Worm (Caenorhabditis elegans) whole organism, mixed stage, embryonic: ENCODE data around the gene K03B4.1.

Experiments
- M03D4.4 ChIP-seq: sonication (generic microtip); optimal IDR thresholded peaks from 2 replicates; lab custom pipeline; 2017; ENCODE audit warnings: mild to moderate bottlenecking, missing genetic modification characterization, missing compliant biosample characterization
- bed-3 ChIP-seq: fragments of 200-800 bp; sonication (Bioruptor generic); optimal IDR thresholded peaks from 3 replicates; lab custom pipeline; 2018; ENCODE audit warnings: mild to moderate bottlenecking, missing genetic modification characterization, moderate library complexity, missing compliant biosample characterization
- blmp-1 ChIP-seq: fragments of 150-350 bp; optimal IDR thresholded peaks from 2 replicates; lab custom pipeline; 2014; ENCODE audit warnings: missing biosample characterization, missing genetic modification characterization
- ceh-39 ChIP-seq: fragments of 150-350 bp; optimal IDR thresholded peaks from 2 replicates; lab custom pipeline; 2014; ENCODE audit warnings: missing biosample characterization, missing genetic modification characterization
- ceh-43 ChIP-seq: fragments of 200-800 bp; sonication (Bioruptor generic); optimal IDR thresholded peaks from 2 replicates; lab custom pipeline; 2018; ENCODE audit warnings: mild to moderate bottlenecking, missing genetic modification characterization, moderate library complexity, missing compliant biosample characterization
- ceh-83 ChIP-seq: fragments of 200-800 bp; sonication (Bioruptor generic); optimal IDR thresholded peaks from 2 replicates; lab custom pipeline; 2018; ENCODE audit warnings: mild to moderate bottlenecking, missing genetic modification characterization, missing compliant biosample characterization
- drap-1 ChIP-seq: fragments of 200-800 bp; sonication (Bioruptor generic); optimal IDR thresholded peaks from 3 replicates; lab custom pipeline; 2018; ENCODE audit warnings: mild to moderate bottlenecking, missing genetic modification characterization, missing compliant biosample characterization
- elt-1 ChIP-seq: sonication (generic microtip); optimal IDR thresholded peaks from 2 replicates; lab custom pipeline; 2017; ENCODE audit warnings: missing genetic modification characterization, mild to moderate bottlenecking, missing compliant biosample characterization, antibody characterized with exemption, moderate library complexity, borderline replicate concordance; ENCODE audit not compliant: insufficient read depth
- elt-3 ChIP-seq: fragments of 150-350 bp; optimal IDR thresholded peaks from 2 replicates; lab custom pipeline; 2014; ENCODE audit warnings: missing biosample characterization, missing genetic modification characterization
- flh-1 ChIP-seq: fragments of 200-800 bp; sonication (Bioruptor generic); optimal IDR thresholded peaks from 2 replicates; lab custom pipeline; 2018; ENCODE audit warnings: mild to moderate bottlenecking, missing genetic modification characterization, moderate library complexity, missing compliant biosample characterization
- ham-2 ChIP-seq: fragments of 200-800 bp; sonication (Bioruptor generic); optimal IDR thresholded peaks from 2 replicates; lab custom pipeline; 2018; ENCODE audit warnings: mild to moderate bottlenecking, missing genetic modification characterization, missing compliant biosample characterization
- hlh-1 ChIP-seq: fragments of 150-350 bp; optimal IDR thresholded peaks from 2 replicates; lab custom pipeline; 2014; ENCODE audit warnings: missing biosample characterization, missing genetic modification reagents, missing genetic modification characterization
- lin-32 ChIP-seq: fragments of 200-800 bp; sonication (Bioruptor generic); optimal IDR thresholded peaks from 2 replicates; lab custom pipeline; 2018; ENCODE audit warnings: mild to moderate bottlenecking, missing genetic modification characterization, missing compliant biosample characterization
- lsy-2 ChIP-seq: fragments of 150-350 bp; optimal IDR thresholded peaks from 2 replicates; lab custom pipeline; 2014; ENCODE audit warnings: missing biosample characterization, missing genetic modification characterization
- mab-5 ChIP-seq: fragments of 150-350 bp; optimal IDR thresholded peaks from 2 replicates; lab custom pipeline; 2014; ENCODE audit warnings: missing biosample characterization, missing genetic modification characterization
- mep-1 ChIP-seq: fragments of 150-350 bp; optimal IDR thresholded peaks from 2 replicates; lab custom pipeline; 2017; ENCODE audit warnings: missing biosample characterization, missing genetic modification reagents, missing genetic modification characterization, inconsistent platforms
- nhr-2 ChIP-seq: fragments of 150-350 bp; optimal IDR thresholded peaks from 2 replicates; lab custom pipeline; 2014; ENCODE audit warnings: missing biosample characterization, missing genetic modification characterization
- nhr-237 ChIP-seq: fragments of 150-350 bp; optimal IDR thresholded peaks from 2 replicates; lab custom pipeline; 2014; ENCODE audit warnings: missing biosample characterization, missing genetic modification characterization
- nhr-28 ChIP-seq: fragments of 150-350 bp; optimal IDR thresholded peaks from 2 replicates; lab custom pipeline; 2014; ENCODE audit warnings: missing biosample characterization, missing genetic modification characterization
- nhr-76 ChIP-seq: sonication (generic microtip); optimal IDR thresholded peaks from 2 replicates; lab custom pipeline; 2017; ENCODE audit warnings: missing biosample characterization, missing genetic modification characterization
- pha-4 ChIP-seq: fragments of 150-350 bp; optimal IDR thresholded peaks from 2 replicates; lab custom pipeline; 2018; ENCODE audit warnings: missing biosample characterization, missing genetic modification reagents, missing genetic modification characterization
- sem-2 ChIP-seq: fragments of 200-800 bp; sonication (Bioruptor generic); optimal IDR thresholded peaks from 2 replicates; lab custom pipeline; 2018; ENCODE audit warnings: mild to moderate bottlenecking, missing genetic modification characterization, missing compliant biosample characterization
- snpc-4 ChIP-seq: fragments of 150-350 bp; optimal IDR thresholded peaks from 2 replicates; lab custom pipeline; 2014; ENCODE audit warnings: missing biosample characterization, missing genetic modification characterization
- sptf-1 ChIP-seq: sonication (generic microtip); optimal IDR thresholded peaks from 2 replicates; lab custom pipeline; 2017; ENCODE audit warnings: mild to moderate bottlenecking, missing genetic modification characterization, moderate library complexity, missing compliant biosample characterization
- tbx-8 ChIP-seq: fragments of 200-800 bp; sonication (Bioruptor generic); optimal IDR thresholded peaks from 2 replicates; lab custom pipeline; 2018; ENCODE audit warnings: mild to moderate bottlenecking, missing genetic modification characterization, moderate library complexity, missing compliant biosample characterization
- unc-120 ChIP-seq: sonication (generic microtip); optimal IDR thresholded peaks from 2 replicates; lab custom pipeline; 2017; ENCODE audit warnings: missing genetic modification characterization, missing compliant biosample characterization; ENCODE audit not compliant: poor library complexity, severe bottlenecking
- unc-39 ChIP-seq: fragments of 150-350 bp; optimal IDR thresholded peaks from 2 replicates; lab custom pipeline; 2014; ENCODE audit warnings: missing biosample characterization, missing genetic modification characterization

The K03B4.1 gene

DNA sequence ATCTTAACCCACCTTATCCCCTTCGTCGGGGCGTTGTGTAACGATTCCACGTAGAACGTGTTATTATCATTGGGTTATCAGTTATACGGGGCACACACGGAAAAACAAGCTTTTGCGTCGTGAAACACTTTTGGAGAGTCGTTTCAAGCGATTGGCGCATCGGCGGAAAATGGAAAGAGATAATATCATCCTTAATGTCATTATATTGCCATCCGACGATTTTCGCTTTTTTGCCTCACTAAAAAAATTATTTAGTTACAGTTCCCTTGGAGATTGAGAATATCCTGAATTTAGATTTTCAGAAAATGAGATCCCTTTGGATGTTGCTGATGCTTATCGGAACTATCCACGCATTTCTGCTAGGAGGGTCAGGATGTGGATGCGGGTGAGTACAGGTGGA is 40.6 kb upstream of the K03B4.1 start, which contains the start of gene F41F3.8:
Gene F41F3.8 (plus strand): TSS at position 301 of the 400 bp plus-strand sequence.
- TF ChIP-seq pha-4 (tag; lab: Kevin White, UChicago), result no peak
- TF ChIP-seq mep-1 (tag; lab: Kevin White, UChicago), result no peak
- no peak for TF ChIP-seq elt-1 (tag; lab: Kevin White, UChicago)
- no peak for TF ChIP-seq ceh-43 (GFP tag; lab: Kevin White, UChicago)
- no peak for TF ChIP-seq ceh-39

- TF ChIP-seq lin-32 (GFP tag; lab: Kevin White, UChicago) (no peak), nhr-2 (no peak), tbx-8 (GFP tag; lab: Kevin White, UChicago) (no peak), ceh-83 (GFP tag; lab: Kevin White, UChicago) (no peak), hlh-1 (tag; lab: Kevin White, UChicago) (no peak), blmp-1 (tag; lab: Kevin White, UChicago) (no peak), M03D4.4 (no peak), nhr-28 (no peak), nhr-237 (tag; lab: Kevin White, UChicago) (no peak)
These were observed 39.3 kb upstream of the K03B4.1 start for ce11 chrV:4649649-4650384.

ce11 chrV:4651480-4651879 is 37.6 kb upstream of the K03B4.1 start:
- TF ChIP-seq elt-1 (tag; lab: Kevin White, UChicago) (peak; percentile 53), nhr-28 (no peak), snpc-4 (tag; lab: Kevin White, UChicago) (no peak), ham-2 (GFP tag; lab: Kevin White, UChicago) (peak; percentile 20)
- TF ChIP-seq, all 35 proteins: peak for 2

DNA sequence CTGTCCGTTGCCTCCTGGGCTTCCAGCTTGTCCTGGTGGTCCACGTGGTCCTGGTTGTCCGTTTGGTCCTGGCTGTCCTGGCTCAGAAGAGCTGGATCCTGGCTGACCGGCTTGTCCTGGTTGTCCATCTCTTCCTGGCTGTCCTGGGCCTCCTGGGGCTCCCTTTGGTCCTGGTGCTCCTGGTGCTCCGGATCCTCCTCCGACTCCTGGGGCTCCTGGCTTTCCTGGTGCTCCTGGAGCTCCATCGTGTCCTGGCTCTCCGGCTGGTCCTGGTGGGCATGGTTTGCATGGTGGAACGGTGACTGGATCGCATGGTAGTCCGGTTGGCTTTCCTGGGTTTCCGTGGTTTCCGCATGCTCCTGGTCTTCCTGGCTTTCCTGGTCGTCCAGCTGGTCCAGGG is 36.0 kb upstream of the K03B4.1 start:
- TF ChIP-seq sptf-1 (tag; lab: Kevin White, UChicago), result no peak
- no peak for TF ChIP-seq lin-32 (GFP tag; lab: Kevin White, UChicago)
- no peak for TF ChIP-seq lsy-2
- no peak for TF ChIP-seq mep-1 (tag; lab: Kevin White, UChicago)
- TF ChIP-seq, all 35 proteins: peak for 0

DNA sequence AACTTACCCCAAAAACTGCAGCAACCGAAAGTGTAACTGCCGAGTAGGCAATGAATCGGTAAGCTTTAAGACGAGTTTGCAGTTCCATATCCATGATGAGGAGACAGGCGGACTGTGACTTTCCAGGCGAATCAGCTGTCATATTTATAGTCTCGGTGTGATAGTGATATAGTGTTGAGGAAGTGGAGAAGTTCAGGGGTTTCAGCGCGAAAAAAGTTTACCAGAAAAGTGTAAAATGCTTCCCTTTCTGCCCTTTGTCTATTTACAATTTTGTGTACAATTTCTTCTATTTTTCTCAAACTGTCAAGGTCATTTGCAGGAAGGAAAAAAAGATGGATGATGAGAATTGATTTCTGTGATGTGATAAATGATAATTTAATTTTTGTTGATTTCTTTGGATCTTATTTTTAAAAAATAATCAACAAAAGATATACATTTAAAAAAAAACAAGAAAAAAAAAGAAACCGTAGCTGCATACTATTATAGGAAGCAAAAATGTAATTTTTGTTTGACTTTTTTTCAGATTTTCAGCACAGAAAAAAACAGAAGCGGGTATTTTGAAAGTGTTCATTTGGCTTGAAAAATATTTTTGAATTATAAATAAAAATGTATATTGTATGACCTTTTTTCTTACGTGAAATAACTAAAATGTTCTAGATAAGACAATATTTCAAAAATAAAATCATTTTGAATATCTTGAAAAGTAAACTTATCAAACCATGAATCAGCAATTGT is 35.1 kb upstream of the K03B4.1 start, which contains the start of the genes col-139 and F41F3.1:
Gene col-139 (minus strand): TSS at position 101 of the 735 bp plus-strand sequence.
Gene F41F3.1 (plus strand): TSS at position 685 of the 735 bp plus-strand sequence.
- no peak for TF ChIP-seq sem-2 (GFP tag; lab: Kevin White, UChicago)
- no peak for TF ChIP-seq nhr-76
- no peak for TF ChIP-seq ceh-43 (GFP tag; lab: Kevin White, UChicago)
- TF ChIP-seq mep-1 (tag; lab: Kevin White, UChicago), result no peak
- TF ChIP-seq bed-3 (GFP tag; lab: Kevin White, UChicago), result no peak
- TF ChIP-seq tbx-8 (GFP tag; lab: Kevin White, UChicago), result no peak
- no peak for TF ChIP-seq ham-2 (GFP tag; lab: Kevin White, UChicago)
- no peak for TF ChIP-seq ceh-83 (GFP tag; lab: Kevin White, UChicago)
- TF ChIP-seq nhr-237 (tag; lab: Kevin White, UChicago), result no peak
- TF ChIP-seq snpc-4 (tag; lab: Kevin White, UChicago), result no peak

ce11 chrV:4655175-4655574 is 34.0 kb upstream of the K03B4.1 start, which contains the start of gene F41F3.9:
Gene F41F3.9, plus strand, starts transcription at chrV:4655475.
- TF ChIP-seq unc-120 (tag; lab: Kevin White, UChicago), result no peak
- TF ChIP-seq ham-2 (GFP tag; lab: Kevin White, UChicago), result no peak
- TF ChIP-seq lsy-2, result no peak
- TF ChIP-seq ceh-83 (GFP tag; lab: Kevin White, UChicago), result no peak
- TF ChIP-seq flh-1 (GFP tag; lab: Kevin White, UChicago), result no peak
- no peak for TF ChIP-seq snpc-4 (tag; lab: Kevin White, UChicago)
- TF ChIP-seq elt-3 (tag; lab: Kevin White, UChicago), result no peak
- TF ChIP-seq drap-1 (GFP tag; lab: Kevin White, UChicago), result no peak
- TF ChIP-seq unc-39 (tag; lab: Kevin White, UChicago), result no peak
- TF ChIP-seq sptf-1 (tag; lab: Kevin White, UChicago), result no peak
- no peak for TF ChIP-seq mab-5 (tag; lab: Kevin White, UChicago)
- TF ChIP-seq, all 35 proteins: peak for 0
